Fruit fly (Drosophila melanogaster): ENCODE data around the gene CG33725.

DNA sequence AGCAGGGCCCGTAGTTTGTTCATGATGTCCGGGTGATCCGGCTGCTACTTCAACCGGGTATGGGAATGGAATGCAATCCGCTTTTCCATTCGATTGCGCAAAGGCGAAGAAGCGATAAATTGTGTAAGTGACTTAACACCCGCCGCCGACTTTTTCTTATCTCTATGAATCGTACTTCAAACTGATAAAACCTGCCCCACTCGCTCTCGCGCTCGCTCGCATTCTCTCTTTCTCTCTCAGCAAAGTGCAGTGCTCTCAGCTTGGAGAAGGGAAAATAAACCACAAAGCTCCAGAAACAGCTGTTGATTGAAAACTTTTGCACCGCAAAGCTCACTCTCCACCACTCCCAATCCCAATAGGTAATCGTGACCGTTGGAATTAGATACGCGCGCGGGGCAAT, 7.5 kb downstream of the CG33725 start:
- no peak for TF ChIP-seq Deaf1 (tag; optimal IDR thresholded peaks at IDR 0.05)
- TF ChIP-seq psq (GFP tag; optimal IDR thresholded peaks at IDR 0.05), result no peak
- TF ChIP-seq Mrtf (GFP tag; IDR thresholded peaks at IDR 0.05), result no peak
- TF ChIP-seq Dbx (GFP tag; IDR thresholded peaks at IDR 0.05), result no peak
